Worm (Caenorhabditis elegans) whole organism, L1 larva: ENCODE data around the gene F27E5.8.

ENCODE experiments used
- aha-1 ChIP-seq: fragments of 150-350 bp; optimal IDR thresholded peaks from 2 replicates; lab custom pipeline; 2014; ENCODE audit warnings: missing biosample characterization, missing genetic modification characterization
- aly-2 ChIP-seq: fragments of 150-350 bp; optimal IDR thresholded peaks from 2 replicates; lab custom pipeline; 2014; ENCODE audit warnings: missing biosample characterization, missing genetic modification characterization
- blmp-1 ChIP-seq: fragments of 150-350 bp; optimal IDR thresholded peaks from 2 replicates; lab custom pipeline; 2014; ENCODE audit warnings: missing biosample characterization, missing genetic modification characterization
- ceh-88 ChIP-seq: fragments of 200-800 bp; sonication (Bioruptor generic); IDR thresholded peaks from 2 replicates; pipeline ENCODE4 v1.3.6; 2022; ENCODE audit warnings: missing genetic modification characterization, missing compliant biosample characterization
- ceh-90 ChIP-seq: sonication (generic microtip); optimal IDR thresholded peaks from 2 replicates; lab custom pipeline; 2016; ENCODE audit warnings: missing genetic modification characterization, missing compliant biosample characterization
- dsc-1 ChIP-seq: sonication (generic microtip); optimal IDR thresholded peaks from 2 replicates; lab custom pipeline; 2016; ENCODE audit warnings: mild to moderate bottlenecking, missing genetic modification characterization, missing compliant biosample characterization
- efl-1 ChIP-seq, 4 experiments: fragments of 150-350 bp; optimal IDR thresholded peaks in 3 of 4; peaks in 1 of 4; 1 replicate in 1 of 4; 2 replicates in 3 of 4; lab custom pipeline; 2014; ENCODE audit warnings: missing biosample characterization in 2 of 4, missing genetic modification characterization in 2 of 4, missing genetic modification reagents in 2 of 4
- efl-3 ChIP-seq: fragments of 200-800 bp; sonication (Bioruptor generic); optimal IDR thresholded peaks from 2 replicates; lab custom pipeline; 2018; ENCODE audit warnings: mild to moderate bottlenecking, missing genetic modification characterization, missing compliant biosample characterization
- elt-2 ChIP-seq: sonication (generic microtip); optimal IDR thresholded peaks from 2 replicates; lab custom pipeline; 2016; ENCODE audit warnings: missing genetic modification characterization, mild to moderate bottlenecking, inconsistent platforms, missing compliant biosample characterization, missing genetic modification reagents
- ets-5 ChIP-seq: fragments of 200-800 bp; sonication (Bioruptor generic); IDR thresholded peaks from 2 replicates; pipeline ENCODE4 v1.3.6; 2022; ENCODE audit warnings: missing genetic modification characterization, missing compliant biosample characterization
- fkh-8 ChIP-seq: sonication (generic microtip); optimal IDR thresholded peaks from 2 replicates; lab custom pipeline; 2016; ENCODE audit warnings: mild to moderate bottlenecking, missing genetic modification characterization, missing compliant biosample characterization
- grh-1 ChIP-seq: fragments of 200-800 bp; sonication (Bioruptor generic); IDR thresholded peaks from 2 replicates; pipeline ENCODE4 v1.3.6; 2022; ENCODE audit warnings: missing genetic modification reagents, missing genetic modification characterization, missing compliant biosample characterization
- hlh-4 ChIP-seq: sonication (generic microtip); optimal IDR thresholded peaks from 2 replicates; lab custom pipeline; 2016; ENCODE audit warnings: mild to moderate bottlenecking, missing genetic modification characterization, missing compliant biosample characterization
- irx-1 ChIP-seq: sonication (generic microtip); optimal IDR thresholded peaks from 2 replicates; lab custom pipeline; 2016; ENCODE audit warnings: missing genetic modification characterization, missing compliant biosample characterization
- isw-1 ChIP-seq: fragments of 200-800 bp; sonication (Bioruptor generic); IDR thresholded peaks from 2 replicates; pipeline ENCODE4 v1.3.6; 2022; ENCODE audit warnings: missing genetic modification characterization, missing compliant biosample characterization
- lin-14 ChIP-seq: fragments of 200-800 bp; sonication (Bioruptor generic); optimal IDR thresholded peaks from 2 replicates; lab custom pipeline; 2018; ENCODE audit warnings: mild to moderate bottlenecking, missing genetic modification characterization, moderate library complexity, missing compliant biosample characterization
- lin-15B ChIP-seq: fragments of 150-350 bp; sonication (generic microtip); optimal IDR thresholded peaks from 3 replicates; lab custom pipeline; 2014; ENCODE audit warnings: missing biosample characterization, missing genetic modification characterization
- lin-35 ChIP-seq, 2 experiments: fragments of 150-350 bp; optimal IDR thresholded peaks; 2 replicates each; lab custom pipeline; 2014; ENCODE audit warnings: missing biosample characterization in 2 of 2, missing genetic modification characterization in 2 of 2, missing genetic modification reagents in 2 of 2
- lsy-2 ChIP-seq, 2 experiments: fragments of 150-350 bp; optimal IDR thresholded peaks; 2 replicates each; lab custom pipeline; 2014; ENCODE audit warnings: missing biosample characterization in 2 of 2, missing genetic modification characterization in 2 of 2
- mdl-1 ChIP-seq, 2 experiments: fragments of 150-350 bp; optimal IDR thresholded peaks; 2 replicates each; lab custom pipeline; 2014 to 2017; ENCODE audit warnings: missing biosample characterization in 2 of 2, missing genetic modification characterization in 2 of 2, inconsistent platforms in 1 of 2
- mep-1 ChIP-seq: fragments of 150-350 bp; optimal IDR thresholded peaks from 2 replicates; lab custom pipeline; 2014; ENCODE audit warnings: missing biosample characterization, missing genetic modification characterization
- nhr-19 ChIP-seq: fragments of 200-800 bp; sonication (Bioruptor generic); conservative IDR thresholded peaks from 2 replicates; pipeline ENCODE4 v1.3.6; 2022; ENCODE audit warnings: missing genetic modification characterization, missing compliant biosample characterization
- nhr-237 ChIP-seq: fragments of 150-350 bp; optimal IDR thresholded peaks from 2 replicates; lab custom pipeline; 2014; ENCODE audit warnings: missing biosample characterization, missing genetic modification characterization
- nhr-28 ChIP-seq: fragments of 150-350 bp; optimal IDR thresholded peaks from 2 replicates; lab custom pipeline; 2014; ENCODE audit warnings: missing biosample characterization, missing genetic modification characterization
- nhr-76 ChIP-seq: sonication (generic microtip); optimal IDR thresholded peaks from 2 replicates; lab custom pipeline; 2017; ENCODE audit warnings: missing biosample characterization, missing genetic modification characterization
- nhr-90 ChIP-seq: sonication (generic microtip); optimal IDR thresholded peaks from 2 replicates; lab custom pipeline; 2016; ENCODE audit warnings: mild to moderate bottlenecking, missing genetic modification characterization, missing compliant biosample characterization; ENCODE audit not compliant: poor library complexity
- pax-3 ChIP-seq: fragments of 200-800 bp; sonication (Bioruptor generic); optimal IDR thresholded peaks from 2 replicates; lab custom pipeline; 2018; ENCODE audit warnings: mild to moderate bottlenecking, missing genetic modification characterization, moderate library complexity, missing compliant biosample characterization
- pqm-1 ChIP-seq: sonication (generic microtip); optimal IDR thresholded peaks from 3 replicates; lab custom pipeline; 2017; ENCODE audit warnings: missing biosample characterization, missing genetic modification characterization
- skn-1 ChIP-seq: fragments of 150-350 bp; optimal IDR thresholded peaks from 2 replicates; lab custom pipeline; 2014; ENCODE audit warnings: missing biosample characterization, missing genetic modification characterization
- sup-37 ChIP-seq: fragments of 200-800 bp; sonication (Bioruptor generic); optimal IDR thresholded peaks from 2 replicates; lab custom pipeline; 2018; ENCODE audit warnings: mild to moderate bottlenecking, missing genetic modification characterization, missing compliant biosample characterization
- tbx-2 ChIP-seq: sonication (generic microtip); optimal IDR thresholded peaks from 2 replicates; lab custom pipeline; 2016; ENCODE audit warnings: missing genetic modification characterization, missing compliant biosample characterization
- tlp-1 ChIP-seq: fragments of 150-350 bp; optimal IDR thresholded peaks from 2 replicates; lab custom pipeline; 2014; ENCODE audit warnings: missing biosample characterization, missing genetic modification characterization
- unc-130 ChIP-seq: fragments of 150-350 bp; optimal IDR thresholded peaks from 2 replicates; lab custom pipeline; 2017; ENCODE audit warnings: missing biosample characterization, missing genetic modification characterization, inconsistent platforms
- unc-98 ChIP-seq: fragments of 200-800 bp; sonication (Bioruptor generic); IDR thresholded peaks from 2 replicates; pipeline ENCODE4 v1.3.6; 2022; ENCODE audit warnings: missing genetic modification characterization, missing compliant biosample characterization
- vab-15 ChIP-seq: sonication (generic microtip); optimal IDR thresholded peaks from 2 replicates; lab custom pipeline; 2017; ENCODE audit warnings: missing genotype, mild to moderate bottlenecking, missing genetic modification characterization, missing compliant biosample characterization
- zag-1 ChIP-seq: fragments of 150-350 bp; optimal IDR thresholded peaks from 2 replicates; lab custom pipeline; 2014; ENCODE audit warnings: missing biosample characterization, missing genetic modification characterization
- ztf-4 ChIP-seq: fragments of 150-350 bp; optimal IDR thresholded peaks from 2 replicates; lab custom pipeline; 2014; ENCODE audit warnings: missing biosample characterization, missing genetic modification characterization

The F27E5.8 gene

DNA sequence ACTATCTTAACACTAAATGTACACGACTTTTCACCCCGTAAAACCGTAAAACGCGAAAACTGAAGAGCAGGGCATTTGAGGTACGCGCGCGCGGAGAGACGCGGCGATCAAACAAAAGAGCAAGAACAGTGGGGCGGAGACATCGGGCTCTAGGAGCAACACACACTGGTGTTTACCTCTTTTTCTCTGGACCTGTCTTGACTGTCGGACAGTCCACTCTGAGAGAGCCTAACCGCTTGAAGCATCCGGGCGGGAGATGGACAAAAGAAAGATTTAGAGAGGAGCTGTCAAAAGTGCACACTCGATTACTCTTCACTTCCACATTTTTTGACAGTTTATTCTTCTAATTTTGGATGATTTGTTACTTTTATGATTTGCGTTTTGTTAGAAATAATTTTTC is 9.5 kb upstream of the F27E5.8 start:
- TF ChIP-seq skn-1, result no peak
- no peak for TF ChIP-seq aha-1 (tag; lab: Kevin White, UChicago)
- TF ChIP-seq nhr-76 (tag; lab: Kevin White, UChicago), result no peak
- TF ChIP-seq ceh-90, result no peak

DNA sequence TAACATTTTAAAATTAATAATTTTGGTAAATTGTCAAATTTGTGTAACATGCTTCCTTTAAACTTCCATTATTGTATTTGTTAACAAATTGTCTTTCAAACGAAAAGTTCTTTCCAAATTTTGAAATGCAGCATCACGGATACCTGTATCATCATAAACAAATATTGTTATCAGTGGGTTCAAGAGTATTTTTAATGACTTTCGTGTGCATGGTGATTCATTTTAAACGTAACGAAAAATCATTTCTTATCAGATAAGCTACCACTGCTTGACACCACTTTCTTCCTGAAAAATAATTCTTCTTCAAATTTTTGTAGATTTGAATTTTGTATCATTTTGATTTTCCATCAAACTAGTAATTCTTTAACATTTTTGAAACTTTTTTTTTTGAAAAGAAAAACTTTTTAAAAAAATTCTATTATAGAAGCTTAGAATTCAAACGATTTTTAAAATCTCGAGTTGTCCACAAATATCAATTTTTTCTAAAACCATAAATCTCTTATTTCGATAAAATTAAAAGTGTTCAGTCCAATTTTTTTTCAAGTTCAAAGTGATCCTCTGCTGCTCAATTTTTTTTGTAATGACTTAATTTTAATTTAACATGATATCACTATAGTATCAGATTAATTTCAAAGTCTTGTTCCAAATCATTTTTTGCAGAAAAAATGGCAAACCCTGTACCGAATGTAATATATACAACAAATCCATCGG is 7.2 kb upstream of the F27E5.8 start, which contains the start of gene F27E5.9:
Gene F27E5.9 (plus strand): TSS at position 661 of the 711 bp plus-strand sequence.
- TF ChIP-seq lin-35 (GFP tag; optimal IDR thresholded peaks at IDR 0.05; lab: Kevin White, UChicago) (peak in 1 of 2 experiments; percentile 35), lin-15B (tag; lab: Kevin White, UChicago) (no peak), nhr-237 (tag; lab: Kevin White, UChicago) (no peak), aha-1 (tag; lab: Kevin White, UChicago) (no peak), unc-98 (no peak), ceh-90 (no peak), mep-1 (tag; lab: Kevin White, UChicago) (no peak), dsc-1 (tag; lab: Kevin White, UChicago) (no peak), lin-14 (GFP tag; lab: Kevin White, UChicago) (no peak), pqm-1 (tag; lab: Kevin White, UChicago) (peak; percentile 96), tlp-1 (tag; lab: Kevin White, UChicago) (peak; percentile 80), unc-130 (tag; lab: Kevin White, UChicago) (no peak), blmp-1 (tag; lab: Kevin White, UChicago) (no peak), vab-15 (no peak), elt-2 (tag; lab: Kevin White, UChicago) (peak; percentile 92), nhr-90 (tag; lab: Kevin White, UChicago) (no peak), grh-1 (GFP tag; lab: Robert Waterston, UW) (no peak), efl-1 (optimal IDR thresholded peaks at IDR 0.05; lab: Kevin White, UChicago) (no peak), efl-1 (GFP tag; optimal IDR thresholded peaks at IDR 0.05 in 1 of 2; lab: Kevin White, UChicago) (peak in 1 of 2 experiments; percentile 78), tbx-2 (tag; lab: Kevin White, UChicago) (no peak), efl-3 (no peak), isw-1 (GFP tag; lab: Robert Waterston, UW) (no peak)

- TF ChIP-seq ztf-4 (no peak), lin-15B (tag; lab: Kevin White, UChicago) (no peak), hlh-4 (peak; percentile 82), efl-1 (optimal IDR thresholded peaks at IDR 0.05; lab: Kevin White, UChicago) (no peak), efl-1 (GFP tag; optimal IDR thresholded peaks at IDR 0.05 in 1 of 2; lab: Kevin White, UChicago) (peak in 1 of 2 experiments; percentile 18), ceh-88 (no peak), aly-2 (tag; lab: Kevin White, UChicago) (no peak), ets-5 (GFP tag; lab: Robert Waterston, UW) (no peak), lsy-2 (tag; optimal IDR thresholded peaks at IDR 0.05; lab: Kevin White, UChicago) (no peak), fkh-8 (tag; lab: Kevin White, UChicago) (peak; percentile 53), nhr-19 (no peak)
- TF ChIP-seq, all 84 proteins: peak for 3
These were observed 5.5 kb upstream of the F27E5.8 start for ce11 chrII:10132818-10133217.

- no peak for TF ChIP-seq mdl-1 (tag; optimal IDR thresholded peaks at IDR 0.05; lab: Kevin White, UChicago)
- no peak for TF ChIP-seq pax-3 (tag; lab: Kevin White, UChicago)
- TF ChIP-seq nhr-28 (tag; lab: Kevin White, UChicago), result no peak
- no peak for TF ChIP-seq aly-2 (tag; lab: Kevin White, UChicago)
- TF ChIP-seq irx-1, result no peak
- TF ChIP-seq nhr-19, result no peak
- no peak for TF ChIP-seq blmp-1 (tag; lab: Kevin White, UChicago)
- TF ChIP-seq lsy-2 (tag; optimal IDR thresholded peaks at IDR 0.05; lab: Kevin White, UChicago), result no peak
- no peak for TF ChIP-seq ceh-88
- TF ChIP-seq zag-1 (tag; lab: Kevin White, UChicago), result no peak
- no peak for TF ChIP-seq grh-1 (GFP tag; lab: Robert Waterston, UW)
- TF ChIP-seq efl-1 (optimal IDR thresholded peaks at IDR 0.05; lab: Kevin White, UChicago), result no peak
- no peak for TF ChIP-seq efl-1 (GFP tag; optimal IDR thresholded peaks at IDR 0.05 in 1 of 2; lab: Kevin White, UChicago)
- no peak for TF ChIP-seq sup-37 (GFP tag; lab: Kevin White, UChicago)
- no peak for TF ChIP-seq nhr-76 (tag; lab: Kevin White, UChicago)
- TF ChIP-seq tlp-1 (tag; lab: Kevin White, UChicago), result no peak
These were observed 4.5 kb upstream of the F27E5.8 start, which contains the start of gene F27E5.5 for ce11 chrII:10131760-10132159. TSS of gene F27E5.5 (minus strand) at chrII:10131860.
